Worm (Caenorhabditis elegans) whole organism, late embryonic: Measurements from ENCODE around the gene sox-4.

Experiments
- C38D4.7 ChIP-seq: fragments of 200-800 bp; sonication (Bioruptor generic); optimal IDR thresholded peaks from 2 replicates; lab custom pipeline; 2018; ENCODE audit warnings: mild to moderate bottlenecking, missing genetic modification characterization, moderate library complexity, missing compliant biosample characterization
- Y22D7AL.16 ChIP-seq: sonication (generic microtip); optimal IDR thresholded peaks from 2 replicates; lab custom pipeline; 2016; ENCODE audit warnings: missing genetic modification characterization, missing compliant biosample characterization
- elt-2 ChIP-seq: sonication (generic microtip); optimal IDR thresholded peaks from 2 replicates; lab custom pipeline; 2016; ENCODE audit warnings: missing genetic modification reagents, missing genetic modification characterization, missing compliant biosample characterization
- fkh-10 ChIP-seq: fragments of 150-350 bp; optimal IDR thresholded peaks from 2 replicates; lab custom pipeline; 2014; ENCODE audit warnings: missing biosample characterization, missing genetic modification reagents, missing genetic modification characterization
- lin-11 ChIP-seq: fragments of 200-800 bp; sonication (Bioruptor generic); optimal IDR thresholded peaks from 2 replicates; lab custom pipeline; 2018; ENCODE audit warnings: mild to moderate bottlenecking, missing genetic modification characterization, missing compliant biosample characterization
- nhr-11 ChIP-seq: fragments of 150-350 bp; optimal IDR thresholded peaks from 2 replicates; lab custom pipeline; 2014; ENCODE audit warnings: missing biosample characterization, missing genetic modification characterization
- pat-9 ChIP-seq: fragments of 200-800 bp; sonication (Bioruptor generic); optimal IDR thresholded peaks from 2 replicates; lab custom pipeline; 2018; ENCODE audit warnings: mild to moderate bottlenecking, missing genetic modification characterization, moderate library complexity, missing compliant biosample characterization
- pha-4 ChIP-seq: fragments of 150-350 bp; optimal IDR thresholded peaks from 2 replicates; lab custom pipeline; 2018; ENCODE audit warnings: missing biosample characterization, missing genetic modification reagents, missing genetic modification characterization
- sdc-2 ChIP-seq: sonication (generic microtip); optimal IDR thresholded peaks from 2 replicates; lab custom pipeline; 2016; ENCODE audit warnings: missing genotype, missing genetic modification characterization, missing compliant biosample characterization
- unc-55 ChIP-seq: sonication (generic microtip); optimal IDR thresholded peaks from 2 replicates; lab custom pipeline; 2017; ENCODE audit warnings: missing biosample characterization, missing genetic modification reagents, missing genetic modification characterization
- ztf-16 ChIP-seq: sonication (generic microtip); optimal IDR thresholded peaks from 2 replicates; lab custom pipeline; 2017; ENCODE audit warnings: missing genetic modification characterization, missing compliant biosample characterization

DNA sequence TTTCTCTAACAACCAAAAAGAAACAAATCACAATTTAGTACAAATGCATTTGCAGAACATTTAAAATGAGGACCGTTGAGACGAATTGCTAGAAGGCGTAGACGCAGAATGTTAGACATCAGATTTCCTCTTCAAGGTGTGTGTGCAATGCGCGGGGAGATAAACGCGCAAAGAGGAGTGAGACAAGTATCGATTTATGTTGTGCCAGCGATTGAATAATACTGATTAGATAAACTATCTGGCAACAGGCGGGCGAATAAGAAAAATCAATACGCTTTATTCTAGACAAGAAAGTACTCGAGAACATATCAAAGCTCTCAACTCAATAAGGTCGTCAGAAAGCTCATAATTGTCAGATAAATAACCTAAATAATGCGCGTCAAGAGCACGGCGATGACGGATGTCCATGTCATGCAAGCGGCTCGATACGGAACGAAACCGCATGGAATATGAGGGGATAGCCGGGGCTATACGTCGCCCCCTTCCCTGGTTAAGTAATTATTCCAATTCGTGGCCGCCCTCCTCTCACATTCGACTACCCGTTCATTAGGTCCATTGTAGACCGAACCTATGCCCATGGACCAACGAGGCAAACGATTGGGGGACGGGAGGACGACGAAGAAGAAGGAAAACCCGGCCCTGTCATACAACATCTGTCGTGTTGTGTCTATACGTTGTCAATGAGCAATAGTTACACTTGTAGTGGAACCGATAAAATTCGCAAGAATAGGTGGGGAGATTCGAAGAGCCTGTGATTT, 41.6 kb downstream of the sox-4 start:
- TF ChIP-seq fkh-10 (GFP tag; lab: Kevin White, UChicago) = no peak
- no peak for TF ChIP-seq pha-4 (tag; lab: Kevin White, UChicago)
- no peak for TF ChIP-seq lin-11 (tag; lab: Kevin White, UChicago)
- TF ChIP-seq pat-9 (tag; lab: Kevin White, UChicago) = no peak
- TF ChIP-seq ztf-16 (tag; lab: Kevin White, UChicago) = no peak
- TF ChIP-seq Y22D7AL.16 (tag; lab: Kevin White, UChicago) = no peak
- TF ChIP-seq nhr-11 = no peak
- no peak for TF ChIP-seq unc-55 (GFP tag; lab: Kevin White, UChicago)
- TF ChIP-seq elt-2 (tag; lab: Kevin White, UChicago) = peak; percentile 61
- TF ChIP-seq sdc-2 (tag; lab: Kevin White, UChicago) = peak; percentile 42
- TF ChIP-seq C38D4.7 = no peak
